Worm (Caenorhabditis elegans): Measurements from ENCODE around the gene sars-2.

DNA sequence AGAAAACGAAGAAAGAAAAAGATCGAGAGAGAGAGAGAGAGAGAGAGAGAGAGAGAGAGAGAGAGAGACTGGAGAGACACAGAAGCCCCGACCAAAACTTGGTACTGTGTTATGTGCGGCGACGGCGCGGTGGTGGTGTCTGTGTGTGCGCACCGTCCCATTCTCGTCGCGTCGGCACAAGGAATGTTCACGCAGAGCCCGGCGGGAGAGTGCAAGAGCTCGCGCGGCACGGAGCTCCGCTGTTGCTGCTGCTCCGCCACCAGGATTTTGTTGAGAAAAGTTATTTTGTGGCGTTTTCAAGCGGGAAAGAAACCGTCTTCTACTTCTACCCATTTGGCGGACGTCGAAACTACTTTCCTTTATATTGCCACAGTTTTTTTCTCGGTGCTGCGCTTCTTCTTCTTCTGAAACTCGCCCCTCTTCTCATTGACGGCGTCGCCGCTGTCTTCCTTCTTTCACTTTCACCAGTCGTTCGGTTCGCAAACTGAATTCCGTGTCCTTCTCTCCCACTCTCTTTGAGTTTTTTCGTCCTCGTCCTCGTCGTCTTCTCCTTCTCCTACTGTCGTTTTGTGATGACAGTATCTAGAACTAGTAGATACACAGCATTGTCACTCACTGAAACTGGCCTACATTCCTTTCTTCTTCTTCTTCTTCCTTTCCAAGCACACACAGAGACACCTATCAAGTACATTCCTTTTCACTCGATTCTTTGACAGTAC lies 42.1 kb downstream of the sars-2 start:
- TF ChIP-seq unc-62 (GFP tag; optimal IDR thresholded peaks at IDR 0.05) = no peak
- no peak for TF ChIP-seq snpc-4 (GFP tag; optimal IDR thresholded peaks at IDR 0.05)
- no peak for TF ChIP-seq snpc-4 (tag; optimal IDR thresholded peaks at IDR 0.05)
- no peak for TF ChIP-seq lsl-1 (GFP tag; optimal IDR thresholded peaks at IDR 0.05)
- TF ChIP-seq nfyb-1 (GFP tag; IDR thresholded peaks at IDR 0.05) = no peak
- no peak for TF ChIP-seq F39B2.1 (GFP tag; IDR thresholded peaks at IDR 0.05)
- TF ChIP-seq B0261.1 (tag; optimal IDR thresholded peaks at IDR 0.05) = no peak
- no peak for TF ChIP-seq C06A6.2 (GFP tag; conservative IDR thresholded peaks at IDR 0.05)
- TF ChIP-seq xnd-1 (tag; optimal IDR thresholded peaks at IDR 0.05) = no peak
- TF ChIP-seq ekl-4 (GFP tag; IDR thresholded peaks at IDR 0.05) = no peak
- no peak for TF ChIP-seq dpl-1 (GFP tag; optimal IDR thresholded peaks at IDR 0.05)
- TF ChIP-seq F52B5.7 (tag; optimal IDR thresholded peaks at IDR 0.05) = no peak
- TF ChIP-seq nfya-1 (tag; optimal IDR thresholded peaks at IDR 0.05; ENCODE audit: borderline replicate concordance, insufficient read depth) = no peak
- no peak for TF ChIP-seq D2030.7 (GFP tag; IDR thresholded peaks at IDR 0.05)
- no peak for TF ChIP-seq ztf-6 (GFP tag; IDR thresholded peaks at IDR 0.05)

Data from whole organism, young adult.